Worm (Caenorhabditis elegans) whole organism, mixed stage, embryonic: ENCODE results near the gene chc-1.

Experiments
- bed-3 ChIP-seq: fragments of 200-800 bp; sonication (Bioruptor generic); optimal IDR thresholded peaks from 3 replicates; lab custom pipeline; 2018; ENCODE audit warnings: mild to moderate bottlenecking, missing genetic modification characterization, moderate library complexity, missing compliant biosample characterization
- blmp-1 ChIP-seq: fragments of 150-350 bp; optimal IDR thresholded peaks from 2 replicates; lab custom pipeline; 2014; ENCODE audit warnings: missing biosample characterization, missing genetic modification characterization
- ceh-39 ChIP-seq: fragments of 150-350 bp; optimal IDR thresholded peaks from 2 replicates; lab custom pipeline; 2014; ENCODE audit warnings: missing biosample characterization, missing genetic modification characterization
- ceh-43 ChIP-seq: fragments of 200-800 bp; sonication (Bioruptor generic); optimal IDR thresholded peaks from 2 replicates; lab custom pipeline; 2018; ENCODE audit warnings: mild to moderate bottlenecking, missing genetic modification characterization, moderate library complexity, missing compliant biosample characterization
- ceh-83 ChIP-seq: fragments of 200-800 bp; sonication (Bioruptor generic); optimal IDR thresholded peaks from 2 replicates; lab custom pipeline; 2018; ENCODE audit warnings: mild to moderate bottlenecking, missing genetic modification characterization, missing compliant biosample characterization
- ces-1 ChIP-seq: fragments of 150-350 bp; optimal IDR thresholded peaks from 2 replicates; lab custom pipeline; 2014; ENCODE audit warnings: missing biosample characterization, missing genetic modification reagents, missing genetic modification characterization
- drap-1 ChIP-seq: fragments of 200-800 bp; sonication (Bioruptor generic); optimal IDR thresholded peaks from 3 replicates; lab custom pipeline; 2018; ENCODE audit warnings: mild to moderate bottlenecking, missing genetic modification characterization, missing compliant biosample characterization
- elt-1 ChIP-seq: sonication (generic microtip); optimal IDR thresholded peaks from 2 replicates; lab custom pipeline; 2017; ENCODE audit warnings: missing genetic modification characterization, mild to moderate bottlenecking, missing compliant biosample characterization, antibody characterized with exemption, moderate library complexity, borderline replicate concordance; ENCODE audit not compliant: insufficient read depth
- flh-1 ChIP-seq: fragments of 200-800 bp; sonication (Bioruptor generic); optimal IDR thresholded peaks from 2 replicates; lab custom pipeline; 2018; ENCODE audit warnings: mild to moderate bottlenecking, missing genetic modification characterization, moderate library complexity, missing compliant biosample characterization
- ham-2 ChIP-seq: fragments of 200-800 bp; sonication (Bioruptor generic); optimal IDR thresholded peaks from 2 replicates; lab custom pipeline; 2018; ENCODE audit warnings: mild to moderate bottlenecking, missing genetic modification characterization, missing compliant biosample characterization
- hlh-1 ChIP-seq: fragments of 150-350 bp; optimal IDR thresholded peaks from 2 replicates; lab custom pipeline; 2014; ENCODE audit warnings: missing biosample characterization, missing genetic modification reagents, missing genetic modification characterization
- lin-13 ChIP-seq: fragments of 150-350 bp; optimal IDR thresholded peaks from 2 replicates; lab custom pipeline; 2014; ENCODE audit warnings: missing biosample characterization, missing genetic modification characterization
- lin-32 ChIP-seq: fragments of 200-800 bp; sonication (Bioruptor generic); optimal IDR thresholded peaks from 2 replicates; lab custom pipeline; 2018; ENCODE audit warnings: mild to moderate bottlenecking, missing genetic modification characterization, missing compliant biosample characterization
- lsy-2 ChIP-seq: fragments of 150-350 bp; optimal IDR thresholded peaks from 2 replicates; lab custom pipeline; 2014; ENCODE audit warnings: missing biosample characterization, missing genetic modification characterization
- mab-5 ChIP-seq: fragments of 150-350 bp; optimal IDR thresholded peaks from 2 replicates; lab custom pipeline; 2014; ENCODE audit warnings: missing biosample characterization, missing genetic modification characterization
- mep-1 ChIP-seq: fragments of 150-350 bp; optimal IDR thresholded peaks from 2 replicates; lab custom pipeline; 2017; ENCODE audit warnings: missing biosample characterization, missing genetic modification reagents, missing genetic modification characterization, inconsistent platforms
- mls-2 ChIP-seq: sonication (generic microtip); optimal IDR thresholded peaks from 2 replicates; lab custom pipeline; 2016; ENCODE audit warnings: mild to moderate bottlenecking, missing genetic modification characterization, moderate library complexity, missing compliant biosample characterization
- nhr-2 ChIP-seq: fragments of 150-350 bp; optimal IDR thresholded peaks from 2 replicates; lab custom pipeline; 2014; ENCODE audit warnings: missing biosample characterization, missing genetic modification characterization
- nhr-237 ChIP-seq: fragments of 150-350 bp; optimal IDR thresholded peaks from 2 replicates; lab custom pipeline; 2014; ENCODE audit warnings: missing biosample characterization, missing genetic modification characterization
- nhr-28 ChIP-seq: fragments of 150-350 bp; optimal IDR thresholded peaks from 2 replicates; lab custom pipeline; 2014; ENCODE audit warnings: missing biosample characterization, missing genetic modification characterization
- nhr-76 ChIP-seq: sonication (generic microtip); optimal IDR thresholded peaks from 2 replicates; lab custom pipeline; 2017; ENCODE audit warnings: missing biosample characterization, missing genetic modification characterization
- pha-4 ChIP-seq: fragments of 150-350 bp; optimal IDR thresholded peaks from 2 replicates; lab custom pipeline; 2018; ENCODE audit warnings: missing biosample characterization, missing genetic modification reagents, missing genetic modification characterization
- sem-2 ChIP-seq: fragments of 200-800 bp; sonication (Bioruptor generic); optimal IDR thresholded peaks from 2 replicates; lab custom pipeline; 2018; ENCODE audit warnings: mild to moderate bottlenecking, missing genetic modification characterization, missing compliant biosample characterization
- sptf-1 ChIP-seq: sonication (generic microtip); optimal IDR thresholded peaks from 2 replicates; lab custom pipeline; 2017; ENCODE audit warnings: mild to moderate bottlenecking, missing genetic modification characterization, moderate library complexity, missing compliant biosample characterization
- tbx-8 ChIP-seq: fragments of 200-800 bp; sonication (Bioruptor generic); optimal IDR thresholded peaks from 2 replicates; lab custom pipeline; 2018; ENCODE audit warnings: mild to moderate bottlenecking, missing genetic modification characterization, moderate library complexity, missing compliant biosample characterization
- unc-120 ChIP-seq: sonication (generic microtip); optimal IDR thresholded peaks from 2 replicates; lab custom pipeline; 2017; ENCODE audit warnings: missing genetic modification characterization, missing compliant biosample characterization; ENCODE audit not compliant: poor library complexity, severe bottlenecking
- unc-39 ChIP-seq: fragments of 150-350 bp; optimal IDR thresholded peaks from 2 replicates; lab custom pipeline; 2014; ENCODE audit warnings: missing biosample characterization, missing genetic modification characterization
- unc-62 ChIP-seq: fragments of 150-350 bp; optimal IDR thresholded peaks from 2 replicates; lab custom pipeline; 2014; ENCODE audit warnings: missing biosample characterization, missing genetic modification reagents, missing genetic modification characterization
- zip-8 ChIP-seq: fragments of 150-350 bp; optimal IDR thresholded peaks from 2 replicates; lab custom pipeline; 2014; ENCODE audit warnings: missing biosample characterization, missing genetic modification characterization

Gene chc-1

DNA sequence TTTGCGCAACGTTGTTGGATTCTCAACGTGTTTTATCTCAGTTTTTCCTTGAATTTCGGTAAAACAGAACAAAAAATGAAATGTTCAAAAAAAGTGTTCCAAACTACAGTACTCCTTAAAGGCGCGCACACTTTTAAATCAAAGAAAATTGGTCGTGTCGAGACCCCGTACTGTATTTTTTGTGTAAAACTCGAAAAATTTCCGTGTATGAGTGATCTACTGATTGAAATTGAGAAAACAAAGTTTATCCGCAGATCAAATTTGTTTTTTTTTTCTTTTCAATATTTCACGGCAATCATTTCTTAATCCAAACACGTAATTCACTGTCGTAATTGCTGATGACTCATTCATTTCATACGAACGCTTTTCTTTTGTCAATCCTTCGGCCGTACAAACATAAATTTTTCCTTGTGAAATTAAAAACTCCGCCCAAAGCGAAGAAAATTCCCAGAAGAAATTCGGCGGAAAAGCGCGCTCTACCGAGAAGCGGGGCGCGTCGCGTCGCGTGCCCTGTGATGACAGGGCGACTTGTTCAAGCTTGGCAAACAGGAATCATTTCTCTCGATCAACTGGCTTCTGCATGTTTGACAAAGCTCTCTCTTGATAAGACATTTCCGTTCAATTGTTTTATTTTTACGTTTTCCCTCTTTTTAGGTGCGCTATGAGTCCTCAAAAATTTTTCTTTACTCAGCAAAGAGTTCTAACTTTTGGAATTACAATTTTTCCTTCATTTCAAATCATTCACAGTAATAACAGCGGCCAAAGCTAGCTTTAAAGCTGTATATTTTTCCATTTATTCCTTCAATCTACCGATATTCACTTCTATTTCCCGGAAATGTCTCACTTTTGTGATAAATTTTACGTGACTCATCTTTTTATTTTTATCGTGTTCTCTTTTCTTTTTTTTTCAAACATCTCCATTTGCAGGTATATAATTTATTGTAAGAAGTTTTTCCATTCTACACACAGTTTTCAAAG lies at the start of gene chc-1:
Gene chc-1, plus strand, starts transcription at position 928 of the 978 bp plus-strand sequence.
- TF ChIP-seq ham-2 (GFP tag; lab: Kevin White, UChicago) = peak; percentile 52
- peak; percentile 13 for TF ChIP-seq hlh-1 (tag; lab: Kevin White, UChicago)
- no peak for TF ChIP-seq nhr-28 (tag; lab: Kevin White, UChicago)
- TF ChIP-seq unc-120 (tag; lab: Kevin White, UChicago) = no peak
- peak; percentile 2 for TF ChIP-seq lin-13 (tag; lab: Kevin White, UChicago)
- TF ChIP-seq pha-4 = peak; percentile 27

DNA sequence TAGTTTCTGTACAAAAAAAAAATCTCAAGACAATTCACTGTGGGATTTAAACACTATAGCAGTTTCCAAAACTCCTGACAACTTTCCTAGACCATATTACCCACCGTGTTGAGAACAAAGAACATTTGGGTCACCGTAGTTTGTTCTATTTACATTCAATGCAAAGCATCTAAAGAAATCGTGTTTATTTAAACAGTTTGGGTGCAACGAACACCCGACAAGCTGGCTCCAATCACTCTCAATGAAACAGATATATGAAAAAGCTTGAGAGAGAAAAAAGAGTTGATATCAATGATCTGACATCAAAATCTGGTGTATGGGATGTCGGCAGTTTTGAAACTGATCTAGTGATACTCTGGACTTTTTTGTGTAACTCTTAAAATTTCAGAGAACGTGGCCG lies 48.6 kb upstream of the chc-1 start:
- TF ChIP-seq nhr-2 = no peak
- no peak for TF ChIP-seq zip-8 (tag; lab: Kevin White, UChicago)
- TF ChIP-seq pha-4 = no peak
- no peak for TF ChIP-seq blmp-1 (tag; lab: Kevin White, UChicago)
- TF ChIP-seq ces-1 = no peak
- TF ChIP-seq tbx-8 (GFP tag; lab: Kevin White, UChicago) = no peak
- no peak for TF ChIP-seq lin-32
- TF ChIP-seq drap-1 (GFP tag; lab: Kevin White, UChicago) = no peak
- TF ChIP-seq mep-1 (tag; lab: Kevin White, UChicago) = no peak
- no peak for TF ChIP-seq sem-2 (GFP tag; lab: Kevin White, UChicago)
- no peak for TF ChIP-seq elt-1
- TF ChIP-seq lin-13 (tag; lab: Kevin White, UChicago) = no peak
- TF ChIP-seq unc-39 = no peak
- TF ChIP-seq hlh-1 (tag; lab: Kevin White, UChicago) = no peak
- TF ChIP-seq unc-120 (tag; lab: Kevin White, UChicago) = no peak
- TF ChIP-seq ham-2 (GFP tag; lab: Kevin White, UChicago) = no peak
- TF ChIP-seq ceh-39 (tag; lab: Kevin White, UChicago) = no peak
- TF ChIP-seq nhr-28 (tag; lab: Kevin White, UChicago) = no peak
- no peak for TF ChIP-seq nhr-237 (tag; lab: Kevin White, UChicago)

DNA sequence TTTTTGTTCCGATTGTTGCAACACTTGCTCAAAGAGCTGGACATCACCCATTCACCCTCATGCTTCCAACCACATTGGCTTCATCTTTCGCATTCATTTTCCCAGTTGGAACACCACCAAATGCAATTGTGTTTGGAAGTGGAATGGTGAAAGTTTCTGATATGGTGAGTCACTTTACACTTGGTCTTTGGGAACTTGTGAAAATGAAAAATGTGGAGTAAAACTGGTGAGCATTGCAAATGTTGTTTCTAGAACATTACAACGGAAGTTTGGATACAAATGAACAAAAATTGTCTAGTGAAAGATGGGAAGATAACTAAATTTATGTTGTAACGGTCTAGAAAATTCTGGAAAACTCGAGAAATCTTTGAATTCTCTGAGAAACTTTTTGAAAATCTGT lies 47.4 kb upstream of the chc-1 start:
- TF ChIP-seq zip-8 (tag; lab: Kevin White, UChicago) = no peak
- no peak for TF ChIP-seq unc-120 (tag; lab: Kevin White, UChicago)
- TF ChIP-seq ham-2 (GFP tag; lab: Kevin White, UChicago) = no peak
- no peak for TF ChIP-seq unc-62 (GFP tag; lab: Kevin White, UChicago)
- no peak for TF ChIP-seq ceh-83
- no peak for TF ChIP-seq lin-13 (tag; lab: Kevin White, UChicago)
- TF ChIP-seq flh-1 (GFP tag; lab: Kevin White, UChicago) = no peak

DNA sequence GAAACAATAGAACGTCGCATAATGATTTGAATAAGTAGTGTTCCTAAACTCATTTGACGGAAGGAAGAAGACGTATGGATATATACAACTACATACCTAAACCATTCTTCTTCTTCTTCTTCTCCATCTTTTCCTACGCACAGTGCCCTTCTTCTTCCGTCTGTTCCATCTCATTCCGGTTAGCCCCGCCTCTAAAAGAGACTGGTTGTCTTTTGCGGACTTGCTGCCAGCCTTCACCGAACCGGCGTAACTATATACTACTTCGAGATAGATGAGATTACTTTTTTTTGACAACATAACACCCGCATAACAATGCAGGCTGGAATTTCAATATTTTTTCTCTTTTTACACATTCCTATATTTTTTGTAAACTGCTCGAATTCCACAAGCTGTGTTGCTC lies 43.2 kb upstream of the chc-1 start, which contains the start of the genes K08E5.5 and mua-3:
Gene K08E5.5, minus strand, starts transcription at position 101 of the 400 bp plus-strand sequence.
Gene mua-3, plus strand, starts transcription at position 313 of the 400 bp plus-strand sequence.
- TF ChIP-seq ham-2 (GFP tag; lab: Kevin White, UChicago) (no peak), unc-62 (GFP tag; lab: Kevin White, UChicago) (no peak), mep-1 (tag; lab: Kevin White, UChicago) (no peak), sptf-1 (tag; lab: Kevin White, UChicago) (no peak), bed-3 (GFP tag; lab: Kevin White, UChicago) (no peak), unc-39 (no peak), mls-2 (tag; lab: Kevin White, UChicago) (no peak), nhr-76 (tag; lab: Kevin White, UChicago) (no peak), mab-5 (no peak), lsy-2 (tag; lab: Kevin White, UChicago) (no peak), ceh-43 (GFP tag; lab: Kevin White, UChicago) (no peak), hlh-1 (tag; lab: Kevin White, UChicago) (no peak), lin-13 (tag; lab: Kevin White, UChicago) (no peak), lin-32 (no peak)
- TF ChIP-seq, all 35 proteins: peak for 0
